Fruit fly (Drosophila melanogaster): ENCODE measurements around the gene CG17129.

CG17129 gene

DNA sequence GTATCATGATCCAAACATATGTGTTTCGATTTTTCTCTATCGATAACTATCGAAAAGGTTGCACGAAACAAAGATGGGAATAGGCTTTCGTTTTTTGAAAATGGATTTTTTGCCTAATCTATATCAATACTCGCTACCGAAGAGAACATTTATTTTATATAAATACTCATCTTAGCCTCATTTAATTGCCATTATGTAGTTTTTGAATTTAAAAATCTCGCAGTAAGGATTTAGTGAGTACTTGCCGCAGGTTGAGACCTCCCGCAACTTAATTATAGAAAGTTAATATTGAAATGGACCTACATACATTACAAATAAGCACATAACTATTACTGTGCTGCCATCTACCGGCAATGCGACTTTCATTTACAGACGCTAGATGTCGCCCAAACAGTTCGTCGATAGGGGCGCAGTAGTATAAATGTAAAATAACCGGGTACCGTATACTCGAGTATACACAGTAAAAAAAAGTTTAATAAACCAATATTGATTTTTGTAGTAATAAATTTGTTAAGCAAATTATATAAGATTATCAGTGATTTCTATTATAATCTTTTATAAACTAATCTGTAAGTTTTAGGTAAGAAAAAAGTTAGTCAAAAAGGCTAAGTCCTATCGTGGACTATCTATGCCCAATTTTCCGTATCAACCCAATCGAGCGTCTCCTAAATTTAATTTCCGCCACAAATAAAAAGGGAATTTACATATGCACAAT lies 31.9 kb upstream of the CG17129 start, which contains the start of gene CG13896 (continued):
- TF ChIP-seq bab2 (GFP tag; optimal IDR thresholded peaks at IDR 0.05) (peak; percentile 95), Deaf1 (tag; optimal IDR thresholded peaks at IDR 0.05) (peak; percentile 47), CG7786 (GFP tag; optimal IDR thresholded peaks at IDR 0.05) (peak; percentile 85), CG7987 (GFP tag; optimal IDR thresholded peaks at IDR 0.05) (peak; percentile 90), Ptx1 (GFP tag; IDR thresholded peaks at IDR 0.05) (peak; percentile 91), sqz (GFP tag; optimal IDR thresholded peaks at IDR 0.05) (peak; percentile 44), GATAe (GFP tag; conservative IDR thresholded peaks at IDR 0.05) (no peak), Hmx (GFP tag; optimal IDR thresholded peaks at IDR 0.05) (peak; percentile 50), sens (GFP tag) (peak; percentile 96), eve (GFP tag; optimal IDR thresholded peaks at IDR 0.05) (peak in 1 of 2 experiments; percentile 66), CG13123 (GFP tag; optimal IDR thresholded peaks at IDR 0.05) (peak; percentile 78), pb (GFP tag; optimal IDR thresholded peaks at IDR 0.05) (peak; percentile 87), CG15601 (tag; optimal IDR thresholded peaks at IDR 0.05) (peak; percentile 74), CG17328 (GFP tag; IDR thresholded peaks at IDR 0.05) (peak; percentile 86), CG13624 (GFP tag; optimal IDR thresholded peaks at IDR 0.05) (peak; percentile 85), mam (GFP tag; optimal IDR thresholded peaks at IDR 0.05) (peak; percentile 90), grn (GFP tag; optimal IDR thresholded peaks at IDR 0.05) (peak; percentile 63), tio (GFP tag; optimal IDR thresholded peaks at IDR 0.05) (peak; percentile 84), org-1 (GFP tag; optimal IDR thresholded peaks at IDR 0.05) (peak; percentile 56), z (GFP tag; IDR thresholded peaks at IDR 0.05) (no peak), Hey (tag; optimal IDR thresholded peaks at IDR 0.05) (peak; percentile 36), CG3163 (GFP tag; optimal IDR thresholded peaks at IDR 0.05) (peak; percentile 80), insv (GFP tag; optimal IDR thresholded peaks at IDR 0.05) (peak in 1 of 2 experiments; percentile 81), nau (GFP tag; optimal IDR thresholded peaks at IDR 0.05) (peak; percentile 42), Asciz (GFP tag; optimal IDR thresholded peaks at IDR 0.05) (peak; percentile 63), twi (tag; optimal IDR thresholded peaks at IDR 0.05) (peak; percentile 54), CG18764 (GFP tag; optimal IDR thresholded peaks at IDR 0.05) (peak; percentile 83), jing (GFP tag; optimal IDR thresholded peaks at IDR 0.05) (peak; percentile 67), CG12104 (GFP tag; optimal IDR thresholded peaks at IDR 0.05) (peak; percentile 84), CG8388 (GFP tag; optimal IDR thresholded peaks at IDR 0.05) (peak; percentile 75), HLH4C (GFP tag; IDR thresholded peaks at IDR 0.05; ENCODE audit: partially characterized antibody) (peak; percentile 66; the same call in 2 of the 3 replicates), tx (GFP tag; optimal IDR thresholded peaks at IDR 0.05) (peak; percentile 81), dpn (GFP tag; optimal IDR thresholded peaks at IDR 0.05) (peak; percentile 92 to 93), HLH3B (GFP tag; IDR thresholded peaks at IDR 0.05) (peak; percentile 69), jumu (GFP tag; optimal IDR thresholded peaks at IDR 0.05) (peak; percentile 86), BtbVII (GFP tag; optimal IDR thresholded peaks at IDR 0.05) (peak; percentile 66), CG13775 (GFP tag; optimal IDR thresholded peaks at IDR 0.05) (peak; percentile 74), CG34224 (GFP tag; IDR thresholded peaks at IDR 0.05; ENCODE audit: partially characterized antibody) (peak; percentile 46; the same call in 1 of the 3 replicates), Doc2 (GFP tag; IDR thresholded peaks at IDR 0.05) (0 out of 2 replicates have a peak, but pooled peaks have one; percentile 25), CG2889 (GFP tag; IDR thresholded peaks at IDR 0.05) (peak; percentile 77), CG7839 (tag; optimal IDR thresholded peaks at IDR 0.05) (peak; percentile 86), gfzf (GFP tag; optimal IDR thresholded peaks at IDR 0.05) (peak; percentile 33), CG11504 (tag; optimal IDR thresholded peaks at IDR 0.05) (peak; percentile 84), CG3838 (GFP tag; optimal IDR thresholded peaks at IDR 0.05) (peak; percentile 63), ci (GFP tag; IDR thresholded peaks at IDR 0.05) (peak; percentile 93), CG43689 (GFP tag; IDR thresholded peaks at IDR 0.05) (peak; percentile 30; the same call in 1 of the 2 replicates), MESR4 (GFP tag; optimal IDR thresholded peaks at IDR 0.05) (no peak), CG18262 (tag; optimal IDR thresholded peaks at IDR 0.05) (peak; percentile 85), az2 (GFP tag; optimal IDR thresholded peaks at IDR 0.05) (peak; percentile 94)
